Worm (Caenorhabditis elegans): Measurements from ENCODE around the gene flp-16.

DNA sequence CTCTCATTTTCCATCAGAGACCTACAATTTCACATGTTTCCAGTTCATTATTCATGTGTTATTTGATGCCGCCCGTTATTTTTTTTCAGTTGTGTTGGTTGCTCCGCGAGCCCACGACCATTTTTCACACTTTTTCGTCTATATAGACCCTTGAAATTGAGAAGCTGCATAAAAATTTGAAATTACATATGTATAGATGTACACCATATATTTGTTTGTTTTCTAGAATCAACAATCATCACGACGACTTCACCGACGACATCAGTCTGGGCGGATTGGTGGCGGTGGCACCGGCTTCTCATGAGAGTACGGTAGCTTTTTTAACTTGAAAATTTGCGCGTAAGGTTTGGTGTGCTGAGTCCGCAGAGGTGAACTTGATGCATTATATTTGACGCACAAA is 35.7 kb downstream of the flp-16 start, which contains the start of gene Y48C3A.5:
- TF ChIP-seq efl-1 (optimal IDR thresholded peaks at IDR 0.05) (no peak), efl-1 (GFP tag; optimal IDR thresholded peaks at IDR 0.05 in 1 of 2) (no peak), nhr-76 (tag; optimal IDR thresholded peaks at IDR 0.05) (no peak), lin-39 (tag; optimal IDR thresholded peaks at IDR 0.05) (no peak), ceh-82 (tag; optimal IDR thresholded peaks at IDR 0.05) (no peak)

All from whole organism, L1 larva.